Fruit fly (Drosophila melanogaster) whole organism: Measurements from ENCODE around the gene tal-AA.

ENCODE experiments used
- Dll ChIP-seq: fragments of >200 bp; optimal IDR thresholded peaks from 2 replicates; lab custom pipeline; 2017
- psq ChIP-seq: fragments of >200 bp; optimal IDR thresholded peaks from 2 replicates; lab custom pipeline; 2017
- usp ChIP-seq: fragments of >200 bp; optimal IDR thresholded peaks from 2 replicates; lab custom pipeline; 2017; ENCODE audit warnings: missing biosample characterization, missing genetic modification characterization, mixed read lengths

- TF ChIP-seq Dll (no peak), usp (GFP tag; lab: Kevin White, UChicago) (no peak), psq (lab: Kevin White, UChicago) (no peak)
Observed at dm6 chr3R:13803185-13803887, 9.6 kb upstream of the tal-AA start.
